Worm (Caenorhabditis elegans) whole organism, L1 larva: ENCODE data around the gene Y49F6A.11.

Experiments
- Y116A8C.19 ChIP-seq: sonication (generic microtip); optimal IDR thresholded peaks from 2 replicates; lab custom pipeline; 2016; ENCODE audit warnings: missing compliant biosample characterization, missing genetic modification characterization, borderline replicate concordance
- alr-1 ChIP-seq: fragments of 200-800 bp; sonication (Bioruptor generic); optimal IDR thresholded peaks from 2 replicates; lab custom pipeline; 2018; ENCODE audit warnings: borderline replicate concordance, mild to moderate bottlenecking, missing genetic modification characterization, missing compliant biosample characterization
- aly-2 ChIP-seq: fragments of 150-350 bp; optimal IDR thresholded peaks from 2 replicates; lab custom pipeline; 2014; ENCODE audit warnings: missing biosample characterization, missing genetic modification characterization
- blmp-1 ChIP-seq: fragments of 150-350 bp; optimal IDR thresholded peaks from 2 replicates; lab custom pipeline; 2014; ENCODE audit warnings: missing biosample characterization, missing genetic modification characterization
- ceh-63 ChIP-seq: fragments of 200-800 bp; sonication (Bioruptor generic); optimal IDR thresholded peaks from 2 replicates; lab custom pipeline; 2018; ENCODE audit warnings: mild to moderate bottlenecking, missing genetic modification characterization, missing compliant biosample characterization
- ceh-82 ChIP-seq, 3 experiments: fragments of 150-350 bp in 1 of 3; sonication (generic microtip) in 2 of 3; optimal IDR thresholded peaks; 2 replicates each; lab custom pipeline; 2014 to 2017; ENCODE audit warnings: missing biosample characterization in 3 of 3, missing genetic modification characterization in 3 of 3
- ceh-88 ChIP-seq: fragments of 200-800 bp; sonication (Bioruptor generic); IDR thresholded peaks from 2 replicates; pipeline ENCODE4 v1.3.6; 2022; ENCODE audit warnings: missing genetic modification characterization, missing compliant biosample characterization
- ceh-90 ChIP-seq: sonication (generic microtip); optimal IDR thresholded peaks from 2 replicates; lab custom pipeline; 2016; ENCODE audit warnings: missing genetic modification characterization, missing compliant biosample characterization
- ces-1 ChIP-seq: fragments of 150-350 bp; optimal IDR thresholded peaks from 2 replicates; lab custom pipeline; 2014; ENCODE audit warnings: missing biosample characterization, missing genetic modification reagents, missing genetic modification characterization
- dpl-1 ChIP-seq, 3 experiments: fragments of 150-350 bp in 2 of 3; sonication (generic microtip) in 1 of 3; optimal IDR thresholded peaks; 2 replicates each; lab custom pipeline; 2014 to 2017; ENCODE audit warnings: missing biosample characterization in 3 of 3, missing genetic modification characterization in 3 of 3, missing genetic modification reagents in 3 of 3
- elt-2 ChIP-seq: sonication (generic microtip); optimal IDR thresholded peaks from 2 replicates; lab custom pipeline; 2016; ENCODE audit warnings: missing genetic modification characterization, mild to moderate bottlenecking, inconsistent platforms, missing compliant biosample characterization, missing genetic modification reagents
- elt-3 ChIP-seq, 6 experiments: fragments of 150-350 bp in 1 of 6; sonication (generic microtip); optimal IDR thresholded peaks; 2 replicates each; lab custom pipeline; 2017 to 2018; ENCODE audit warnings: missing biosample characterization in 6 of 6, missing genetic modification characterization in 6 of 6, inconsistent platforms in 1 of 6
- fkh-4 ChIP-seq: sonication (generic microtip); optimal IDR thresholded peaks from 2 replicates; lab custom pipeline; 2016; ENCODE audit warnings: missing compliant biosample characterization, missing genetic modification characterization, borderline replicate concordance
- fkh-8 ChIP-seq: sonication (generic microtip); optimal IDR thresholded peaks from 2 replicates; lab custom pipeline; 2016; ENCODE audit warnings: mild to moderate bottlenecking, missing genetic modification characterization, missing compliant biosample characterization
- fos-1 ChIP-seq: fragments of 150-350 bp; optimal IDR thresholded peaks from 2 replicates; lab custom pipeline; 2014; ENCODE audit warnings: missing biosample characterization, missing genetic modification characterization
- hlh-17 ChIP-seq: fragments of 200-800 bp; sonication (Bioruptor generic); optimal IDR thresholded peaks from 2 replicates; lab custom pipeline; 2018; ENCODE audit warnings: missing genetic modification characterization, mild to moderate bottlenecking, missing compliant biosample characterization, moderate library complexity, borderline replicate concordance
- hpl-2 ChIP-seq: fragments of 150-350 bp; optimal IDR thresholded peaks from 2 replicates; lab custom pipeline; 2014; ENCODE audit warnings: missing biosample characterization, missing genetic modification reagents, missing genetic modification characterization
- irx-1 ChIP-seq: sonication (generic microtip); optimal IDR thresholded peaks from 2 replicates; lab custom pipeline; 2016; ENCODE audit warnings: missing genetic modification characterization, missing compliant biosample characterization
- jun-1 ChIP-seq: fragments of 150-350 bp; optimal IDR thresholded peaks from 2 replicates; lab custom pipeline; 2014; ENCODE audit warnings: missing biosample characterization, missing genetic modification reagents, missing genetic modification characterization
- lin-13 ChIP-seq: fragments of 150-350 bp; optimal IDR thresholded peaks from 2 replicates; lab custom pipeline; 2014; ENCODE audit warnings: missing biosample characterization, missing genetic modification reagents, missing genetic modification characterization
- lin-14 ChIP-seq: fragments of 200-800 bp; sonication (Bioruptor generic); optimal IDR thresholded peaks from 2 replicates; lab custom pipeline; 2018; ENCODE audit warnings: mild to moderate bottlenecking, missing genetic modification characterization, moderate library complexity, missing compliant biosample characterization
- lin-15B ChIP-seq: fragments of 150-350 bp; sonication (generic microtip); optimal IDR thresholded peaks from 3 replicates; lab custom pipeline; 2014; ENCODE audit warnings: missing biosample characterization, missing genetic modification characterization
- lin-35 ChIP-seq, 2 experiments: fragments of 150-350 bp; optimal IDR thresholded peaks; 2 replicates each; lab custom pipeline; 2014; ENCODE audit warnings: missing biosample characterization in 2 of 2, missing genetic modification characterization in 2 of 2, missing genetic modification reagents in 2 of 2
- lir-3 ChIP-seq: sonication (generic microtip); optimal IDR thresholded peaks from 2 replicates; lab custom pipeline; 2016; ENCODE audit warnings: mild to moderate bottlenecking, missing genetic modification characterization, moderate library complexity, missing compliant biosample characterization; ENCODE audit not compliant: poor library complexity
- mdl-1 ChIP-seq, 2 experiments: fragments of 150-350 bp; optimal IDR thresholded peaks; 2 replicates each; lab custom pipeline; 2014 to 2017; ENCODE audit warnings: missing biosample characterization in 2 of 2, missing genetic modification characterization in 2 of 2, inconsistent platforms in 1 of 2
- nhr-11 ChIP-seq: fragments of 150-350 bp; optimal IDR thresholded peaks from 2 replicates; lab custom pipeline; 2014; ENCODE audit warnings: missing biosample characterization, missing genetic modification characterization
- nhr-237 ChIP-seq: fragments of 150-350 bp; optimal IDR thresholded peaks from 2 replicates; lab custom pipeline; 2014; ENCODE audit warnings: missing biosample characterization, missing genetic modification characterization
- nhr-28 ChIP-seq: fragments of 150-350 bp; optimal IDR thresholded peaks from 2 replicates; lab custom pipeline; 2014; ENCODE audit warnings: missing biosample characterization, missing genetic modification characterization
- nhr-76 ChIP-seq: sonication (generic microtip); optimal IDR thresholded peaks from 2 replicates; lab custom pipeline; 2017; ENCODE audit warnings: missing biosample characterization, missing genetic modification characterization
- nhr-77 ChIP-seq: fragments of 150-350 bp; optimal IDR thresholded peaks from 2 replicates; lab custom pipeline; 2014; ENCODE audit warnings: missing biosample characterization, missing genetic modification characterization
- nhr-84 ChIP-seq: sonication (generic microtip); optimal IDR thresholded peaks from 2 replicates; lab custom pipeline; 2017; ENCODE audit warnings: missing biosample characterization, missing genetic modification characterization
- nhr-85 ChIP-seq: sonication (generic microtip); peaks from one replicate; lab custom pipeline; 2016; ENCODE audit warnings: missing genetic modification characterization, inconsistent platforms, missing compliant biosample characterization
- pqm-1 ChIP-seq: sonication (generic microtip); optimal IDR thresholded peaks from 3 replicates; lab custom pipeline; 2017; ENCODE audit warnings: missing biosample characterization, missing genetic modification characterization
- snpc-4 ChIP-seq: fragments of 150-350 bp; optimal IDR thresholded peaks from 2 replicates; lab custom pipeline; 2014; ENCODE audit warnings: missing biosample characterization, missing genetic modification characterization
- sptf-1 ChIP-seq: fragments of 150-350 bp; optimal IDR thresholded peaks from 2 replicates; lab custom pipeline; 2014; ENCODE audit warnings: missing biosample characterization, missing genetic modification characterization
- sup-37 ChIP-seq: fragments of 200-800 bp; sonication (Bioruptor generic); optimal IDR thresholded peaks from 2 replicates; lab custom pipeline; 2018; ENCODE audit warnings: mild to moderate bottlenecking, missing genetic modification characterization, missing compliant biosample characterization
- swsn-7 ChIP-seq: sonication (generic microtip); optimal IDR thresholded peaks from 2 replicates; lab custom pipeline; 2016; ENCODE audit warnings: missing genetic modification characterization, missing compliant biosample characterization
- tbx-2 ChIP-seq: sonication (generic microtip); optimal IDR thresholded peaks from 2 replicates; lab custom pipeline; 2016; ENCODE audit warnings: missing genetic modification characterization, missing compliant biosample characterization
- unc-30 ChIP-seq: sonication (generic microtip); optimal IDR thresholded peaks from 2 replicates; lab custom pipeline; 2017; ENCODE audit warnings: missing biosample characterization, missing genetic modification characterization
- unc-62 ChIP-seq: fragments of 150-350 bp; optimal IDR thresholded peaks from 2 replicates; lab custom pipeline; 2014; ENCODE audit warnings: missing biosample characterization, missing genetic modification reagents, missing genetic modification characterization
- unc-86 ChIP-seq: sonication (generic microtip); optimal IDR thresholded peaks from 2 replicates; lab custom pipeline; 2016; ENCODE audit warnings: missing genetic modification characterization, missing compliant biosample characterization
- unc-98 ChIP-seq: fragments of 200-800 bp; sonication (Bioruptor generic); IDR thresholded peaks from 2 replicates; pipeline ENCODE4 v1.3.6; 2022; ENCODE audit warnings: missing genetic modification characterization, missing compliant biosample characterization
- vab-15 ChIP-seq: sonication (generic microtip); optimal IDR thresholded peaks from 2 replicates; lab custom pipeline; 2017; ENCODE audit warnings: missing genotype, mild to moderate bottlenecking, missing genetic modification characterization, missing compliant biosample characterization
- zip-4 ChIP-seq: fragments of 200-800 bp; sonication (Bioruptor generic); optimal IDR thresholded peaks from 2 replicates; lab custom pipeline; 2018; ENCODE audit warnings: mild to moderate bottlenecking, missing genetic modification characterization, moderate library complexity, missing compliant biosample characterization
- ztf-11 ChIP-seq, 2 experiments: sonication (generic microtip); optimal IDR thresholded peaks; 2 replicates each; lab custom pipeline; 2016 to 2017; ENCODE audit warnings: missing genetic modification characterization in 2 of 2, missing biosample characterization in 1 of 2, missing compliant biosample characterization in 1 of 2

Y49F6A.11 gene

DNA sequence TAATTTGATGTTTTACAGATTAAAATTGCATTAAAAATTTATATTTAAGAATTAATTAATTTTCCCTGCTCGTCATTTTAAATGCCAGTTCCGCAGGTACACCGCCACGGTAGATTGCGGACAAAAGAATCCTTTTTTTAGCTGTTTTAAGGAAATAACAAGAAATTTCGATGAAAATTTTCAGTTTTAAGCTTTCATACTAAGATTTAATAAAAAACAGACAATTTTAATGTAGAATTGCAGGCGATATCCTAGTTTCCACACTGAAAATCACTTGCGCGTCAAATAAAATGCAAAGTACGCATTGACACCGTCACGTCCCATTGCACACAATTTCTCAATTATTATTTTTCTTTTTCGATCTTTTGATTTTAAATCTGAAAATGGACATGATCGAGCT, 45.2 kb downstream of the Y49F6A.11 start, which contains the start of gene dnc-3 (continued):
- TF ChIP-seq unc-98 (GFP tag; lab: Robert Waterston, UW) (no peak), lin-13 (GFP tag; lab: Kevin White, UChicago) (peak; percentile 29), nhr-11 (tag; lab: Kevin White, UChicago) (no peak), aly-2 (peak; percentile 20), ceh-63 (GFP tag; lab: Kevin White, UChicago) (no peak), Y116A8C.19 (no peak), ceh-82 (tag; optimal IDR thresholded peaks at IDR 0.05; lab: Kevin White, UChicago) (peak in 1 of 3 experiments; percentile 9), mdl-1 (tag; optimal IDR thresholded peaks at IDR 0.05; lab: Kevin White, UChicago) (no peak), nhr-28 (no peak), dpl-1 (GFP tag; optimal IDR thresholded peaks at IDR 0.05; lab: Kevin White, UChicago) (peak; percentile 52 to 56 (median 56)), alr-1 (no peak), lin-14 (GFP tag; lab: Kevin White, UChicago) (peak; percentile 80), lin-35 (GFP tag; optimal IDR thresholded peaks at IDR 0.05; lab: Kevin White, UChicago) (peak; percentile 49 to 54), snpc-4 (tag; lab: Kevin White, UChicago) (peak; percentile 31), fos-1 (tag; lab: Kevin White, UChicago) (peak; percentile 29), nhr-77 (tag; lab: Kevin White, UChicago) (peak; percentile 24), ceh-88 (GFP tag; lab: Robert Waterston, UW) (0 out of 2 replicates have a peak, but pooled peaks have one; percentile 41), unc-62 (no peak), ztf-11 (tag; optimal IDR thresholded peaks at IDR 0.05; lab: Kevin White, UChicago) (peak in 1 of 2 experiments; percentile 44), fkh-8 (tag; lab: Kevin White, UChicago) (peak; percentile 75), nhr-84 (tag; lab: Kevin White, UChicago) (no peak), unc-86 (peak; percentile 56), blmp-1 (peak; percentile 20), sup-37 (GFP tag; lab: Kevin White, UChicago) (peak; percentile 52), jun-1 (tag; lab: Kevin White, UChicago) (peak; percentile 30), hlh-17 (no peak), ceh-90 (tag; lab: Kevin White, UChicago) (peak; percentile 62), nhr-76 (no peak), lin-15B (tag; lab: Kevin White, UChicago) (peak; percentile 28), fkh-4 (tag; lab: Kevin White, UChicago) (peak; percentile 72), elt-2 (peak; percentile 62), unc-30 (tag; lab: Kevin White, UChicago) (no peak), pqm-1 (tag; lab: Kevin White, UChicago) (no peak), tbx-2 (tag; lab: Kevin White, UChicago) (peak; percentile 82), sptf-1 (tag; lab: Kevin White, UChicago) (no peak), vab-15 (tag; lab: Kevin White, UChicago) (no peak), ces-1 (GFP tag; lab: Kevin White, UChicago) (no peak), swsn-7 (peak; percentile 81)
- TF ChIP-seq, all 84 proteins: peak for 49

DNA sequence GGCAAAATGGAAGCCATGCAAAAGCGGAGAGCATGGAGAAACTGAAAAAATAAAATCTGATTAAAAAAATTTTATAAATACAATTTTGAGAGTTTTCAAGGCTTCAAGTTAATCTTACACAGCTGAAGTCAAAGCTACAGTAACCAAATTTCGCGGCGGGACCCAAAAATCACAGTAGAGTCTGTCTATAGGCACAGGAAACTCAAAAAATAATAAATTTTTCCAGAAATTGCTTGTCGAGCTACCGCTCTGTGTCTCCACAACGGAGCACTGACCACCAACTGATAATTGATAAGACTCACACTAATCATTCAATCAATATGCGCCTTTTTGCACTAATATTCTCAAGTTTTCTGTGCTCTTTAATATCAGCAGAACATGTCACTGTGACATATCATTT, 48.3 kb downstream of the Y49F6A.11 start, which contains the start of gene W10G11.19:
W10G11.19 (plus strand) TSS at position 301 of the 400 bp plus-strand sequence.
- TF ChIP-seq nhr-85 (tag; lab: Kevin White, UChicago) (no peak), elt-3 (tag; optimal IDR thresholded peaks at IDR 0.05; lab: Kevin White, UChicago) (no peak), unc-98 (GFP tag; lab: Robert Waterston, UW) (no peak), zip-4 (GFP tag; lab: Kevin White, UChicago) (no peak), lin-15B (tag; lab: Kevin White, UChicago) (no peak), ceh-90 (tag; lab: Kevin White, UChicago) (no peak), aly-2 (no peak), lir-3 (tag; lab: Kevin White, UChicago) (no peak), nhr-237 (tag; lab: Kevin White, UChicago) (no peak), hpl-2 (GFP tag; lab: Kevin White, UChicago) (no peak), irx-1 (tag; lab: Kevin White, UChicago) (no peak), ztf-11 (tag; optimal IDR thresholded peaks at IDR 0.05; lab: Kevin White, UChicago) (no peak)
